Worm (Caenorhabditis elegans) whole organism, L1 larva: ENCODE results near the gene ZC449.8.
A peak's percentile ranks its signal among the peaks of the same experiment; 100 is the strongest.

Experiments used
- aha-1 ChIP-seq: fragments of 150-350 bp; optimal IDR thresholded peaks from 2 replicates; lab custom pipeline; 2014; ENCODE audit warnings: missing biosample characterization, missing genetic modification characterization
- aly-2 ChIP-seq: fragments of 150-350 bp; optimal IDR thresholded peaks from 2 replicates; lab custom pipeline; 2014; ENCODE audit warnings: missing biosample characterization, missing genetic modification characterization
- ama-1 ChIP-seq: fragments of 150-350 bp; optimal IDR thresholded peaks from 2 replicates; lab custom pipeline; 2014
- ceh-82 ChIP-seq, 3 experiments: fragments of 150-350 bp in 1 of 3; sonication (generic microtip) in 2 of 3; optimal IDR thresholded peaks; 2 replicates each; lab custom pipeline; 2014 to 2017; ENCODE audit warnings: missing biosample characterization in 3 of 3, missing genetic modification characterization in 3 of 3
- ces-1 ChIP-seq: fragments of 150-350 bp; optimal IDR thresholded peaks from 2 replicates; lab custom pipeline; 2014; ENCODE audit warnings: missing biosample characterization, missing genetic modification reagents, missing genetic modification characterization
- dsc-1 ChIP-seq: sonication (generic microtip); optimal IDR thresholded peaks from 2 replicates; lab custom pipeline; 2016; ENCODE audit warnings: mild to moderate bottlenecking, missing genetic modification characterization, missing compliant biosample characterization
- efl-1 ChIP-seq, 4 experiments: fragments of 150-350 bp; optimal IDR thresholded peaks in 3 of 4; peaks in 1 of 4; 1 replicate in 1 of 4; 2 replicates in 3 of 4; lab custom pipeline; 2014; ENCODE audit warnings: missing biosample characterization in 2 of 4, missing genetic modification characterization in 2 of 4, missing genetic modification reagents in 2 of 4
- efl-3 ChIP-seq: fragments of 200-800 bp; sonication (Bioruptor generic); optimal IDR thresholded peaks from 2 replicates; lab custom pipeline; 2018; ENCODE audit warnings: mild to moderate bottlenecking, missing genetic modification characterization, missing compliant biosample characterization
- elt-2 ChIP-seq: sonication (generic microtip); optimal IDR thresholded peaks from 2 replicates; lab custom pipeline; 2016; ENCODE audit warnings: missing genetic modification characterization, mild to moderate bottlenecking, inconsistent platforms, missing compliant biosample characterization, missing genetic modification reagents
- grh-1 ChIP-seq: fragments of 200-800 bp; sonication (Bioruptor generic); IDR thresholded peaks from 2 replicates; pipeline ENCODE4 v1.3.6; 2022; ENCODE audit warnings: missing genetic modification reagents, missing genetic modification characterization, missing compliant biosample characterization
- hlh-17 ChIP-seq: fragments of 200-800 bp; sonication (Bioruptor generic); optimal IDR thresholded peaks from 2 replicates; lab custom pipeline; 2018; ENCODE audit warnings: missing genetic modification characterization, mild to moderate bottlenecking, missing compliant biosample characterization, moderate library complexity, borderline replicate concordance
- hlh-4 ChIP-seq: sonication (generic microtip); optimal IDR thresholded peaks from 2 replicates; lab custom pipeline; 2016; ENCODE audit warnings: mild to moderate bottlenecking, missing genetic modification characterization, missing compliant biosample characterization
- lin-14 ChIP-seq: fragments of 200-800 bp; sonication (Bioruptor generic); optimal IDR thresholded peaks from 2 replicates; lab custom pipeline; 2018; ENCODE audit warnings: mild to moderate bottlenecking, missing genetic modification characterization, moderate library complexity, missing compliant biosample characterization
- lin-15B ChIP-seq: fragments of 150-350 bp; sonication (generic microtip); optimal IDR thresholded peaks from 3 replicates; lab custom pipeline; 2014; ENCODE audit warnings: missing biosample characterization, missing genetic modification characterization
- lir-3 ChIP-seq: sonication (generic microtip); optimal IDR thresholded peaks from 2 replicates; lab custom pipeline; 2016; ENCODE audit warnings: mild to moderate bottlenecking, missing genetic modification characterization, moderate library complexity, missing compliant biosample characterization; ENCODE audit not compliant: poor library complexity
- mef-2 ChIP-seq: fragments of 150-350 bp; optimal IDR thresholded peaks from 2 replicates; lab custom pipeline; 2014; ENCODE audit warnings: missing biosample characterization, missing genetic modification characterization
- mep-1 ChIP-seq: fragments of 150-350 bp; optimal IDR thresholded peaks from 2 replicates; lab custom pipeline; 2014; ENCODE audit warnings: missing biosample characterization, missing genetic modification characterization
- nhr-11 ChIP-seq: fragments of 150-350 bp; optimal IDR thresholded peaks from 2 replicates; lab custom pipeline; 2014; ENCODE audit warnings: missing biosample characterization, missing genetic modification characterization
- nhr-19 ChIP-seq: fragments of 200-800 bp; sonication (Bioruptor generic); conservative IDR thresholded peaks from 2 replicates; pipeline ENCODE4 v1.3.6; 2022; ENCODE audit warnings: missing genetic modification characterization, missing compliant biosample characterization
- nhr-237 ChIP-seq: fragments of 150-350 bp; optimal IDR thresholded peaks from 2 replicates; lab custom pipeline; 2014; ENCODE audit warnings: missing biosample characterization, missing genetic modification characterization
- nhr-28 ChIP-seq: fragments of 150-350 bp; optimal IDR thresholded peaks from 2 replicates; lab custom pipeline; 2014; ENCODE audit warnings: missing biosample characterization, missing genetic modification characterization
- nhr-47 ChIP-seq: sonication (generic microtip); optimal IDR thresholded peaks from 2 replicates; lab custom pipeline; 2016; ENCODE audit warnings: mild to moderate bottlenecking, missing genetic modification characterization, moderate library complexity, missing compliant biosample characterization
- nhr-76 ChIP-seq: sonication (generic microtip); optimal IDR thresholded peaks from 2 replicates; lab custom pipeline; 2017; ENCODE audit warnings: missing biosample characterization, missing genetic modification characterization
- nhr-90 ChIP-seq: sonication (generic microtip); optimal IDR thresholded peaks from 2 replicates; lab custom pipeline; 2016; ENCODE audit warnings: mild to moderate bottlenecking, missing genetic modification characterization, missing compliant biosample characterization; ENCODE audit not compliant: poor library complexity
- rnt-1 ChIP-seq: sonication (generic microtip); optimal IDR thresholded peaks from 2 replicates; lab custom pipeline; 2016; ENCODE audit warnings: mild to moderate bottlenecking, missing genetic modification characterization, moderate library complexity, missing compliant biosample characterization
- skn-1 ChIP-seq: fragments of 150-350 bp; optimal IDR thresholded peaks from 2 replicates; lab custom pipeline; 2014; ENCODE audit warnings: missing biosample characterization, missing genetic modification characterization
- snpc-4 ChIP-seq: fragments of 150-350 bp; optimal IDR thresholded peaks from 2 replicates; lab custom pipeline; 2014; ENCODE audit warnings: missing biosample characterization, missing genetic modification characterization
- snu-23 ChIP-seq: sonication (generic microtip); optimal IDR thresholded peaks from 2 replicates; lab custom pipeline; 2016; ENCODE audit warnings: missing genetic modification characterization, missing compliant biosample characterization
- swsn-7 ChIP-seq: sonication (generic microtip); optimal IDR thresholded peaks from 2 replicates; lab custom pipeline; 2016; ENCODE audit warnings: missing genetic modification characterization, missing compliant biosample characterization
- tbx-2 ChIP-seq: sonication (generic microtip); optimal IDR thresholded peaks from 2 replicates; lab custom pipeline; 2016; ENCODE audit warnings: missing genetic modification characterization, missing compliant biosample characterization
- unc-30 ChIP-seq: sonication (generic microtip); optimal IDR thresholded peaks from 2 replicates; lab custom pipeline; 2017; ENCODE audit warnings: missing biosample characterization, missing genetic modification characterization
- unc-86 ChIP-seq: sonication (generic microtip); optimal IDR thresholded peaks from 2 replicates; lab custom pipeline; 2016; ENCODE audit warnings: missing genetic modification characterization, missing compliant biosample characterization
- unc-98 ChIP-seq: fragments of 200-800 bp; sonication (Bioruptor generic); IDR thresholded peaks from 2 replicates; pipeline ENCODE4 v1.3.6; 2022; ENCODE audit warnings: missing genetic modification characterization, missing compliant biosample characterization
- zag-1 ChIP-seq: fragments of 150-350 bp; optimal IDR thresholded peaks from 2 replicates; lab custom pipeline; 2014; ENCODE audit warnings: missing biosample characterization, missing genetic modification characterization
- zip-4 ChIP-seq: fragments of 200-800 bp; sonication (Bioruptor generic); optimal IDR thresholded peaks from 2 replicates; lab custom pipeline; 2018; ENCODE audit warnings: mild to moderate bottlenecking, missing genetic modification characterization, moderate library complexity, missing compliant biosample characterization
- ztf-11 ChIP-seq, 2 experiments: sonication (generic microtip); optimal IDR thresholded peaks; 2 replicates each; lab custom pipeline; 2016 to 2017; ENCODE audit warnings: missing genetic modification characterization in 2 of 2, missing biosample characterization in 1 of 2, missing compliant biosample characterization in 1 of 2

The ZC449.8 gene

ce11 chrX:4997548-4998087 lies 18.3 kb upstream of the ZC449.8 start, which contains the start of gene ZC8.6 (continued):
- no peak for TF ChIP-seq nhr-11 (tag; lab: Kevin White, UChicago)
- no peak for TF ChIP-seq aha-1
- no peak for TF ChIP-seq grh-1
- TF ChIP-seq ztf-11 (tag; optimal IDR thresholded peaks at IDR 0.05; lab: Kevin White, UChicago) = no peak
- peak; percentile 54 for TF ChIP-seq lin-15B (tag; lab: Kevin White, UChicago)
- peak; percentile 67 for TF ChIP-seq lin-14 (GFP tag; lab: Kevin White, UChicago)
- TF ChIP-seq dsc-1 (tag; lab: Kevin White, UChicago) = no peak
- no peak for TF ChIP-seq hlh-4 (tag; lab: Kevin White, UChicago)
- TF ChIP-seq nhr-90 (tag; lab: Kevin White, UChicago) = no peak
- no peak for TF ChIP-seq nhr-19
- no peak for TF ChIP-seq efl-3 (GFP tag; lab: Kevin White, UChicago)
- no peak for TF ChIP-seq mef-2
- TF ChIP-seq nhr-47 (tag; lab: Kevin White, UChicago) = peak; percentile 35
- no peak for TF ChIP-seq lir-3
- TF ChIP-seq mep-1 (tag; lab: Kevin White, UChicago) = peak; percentile 68
- TF ChIP-seq swsn-7 = no peak
- TF ChIP-seq ama-1 (lab: Kevin White, UChicago) = no peak
- no peak for TF ChIP-seq skn-1
- no peak for TF ChIP-seq nhr-76 (tag; lab: Kevin White, UChicago)

- TF ChIP-seq unc-98 (no peak), skn-1 (peak; percentile 29), zip-4 (GFP tag; lab: Kevin White, UChicago) (peak; percentile 1), hlh-17 (GFP tag; lab: Kevin White, UChicago) (no peak), aly-2 (tag; lab: Kevin White, UChicago) (no peak), unc-30 (no peak), lin-14 (GFP tag; lab: Kevin White, UChicago) (peak; percentile 25), rnt-1 (tag; lab: Kevin White, UChicago) (peak; percentile 17), nhr-19 (peak; percentile 18; the same call in 1 of the 2 replicates)
These were observed 17.0 kb upstream of the ZC449.8 start, which contains the start of gene set-30 for ce11 chrX:4998875-4999274. set-30 (plus strand) TSS chrX:4999270.

- TF ChIP-seq rnt-1 (tag; lab: Kevin White, UChicago) = peak; percentile 35
These were observed 11.6 kb upstream of the ZC449.8 start for ce11 chrX:5004306-5004705.

ce11 chrX:5004940-5005339 lies 10.9 kb upstream of the ZC449.8 start, which contains the start of gene hsd-2:
hsd-2 (plus strand) TSS chrX:5005240.
- TF ChIP-seq efl-1 (optimal IDR thresholded peaks at IDR 0.05; lab: Kevin White, UChicago) (no peak), efl-1 (GFP tag; optimal IDR thresholded peaks at IDR 0.05 in 1 of 2; lab: Kevin White, UChicago) (peak in 1 of 2 experiments; percentile 56), ceh-82 (tag; optimal IDR thresholded peaks at IDR 0.05; lab: Kevin White, UChicago) (no peak), unc-86 (tag; lab: Kevin White, UChicago) (no peak), ces-1 (GFP tag; lab: Kevin White, UChicago) (no peak)

- TF ChIP-seq elt-2 (tag; lab: Kevin White, UChicago) (peak; percentile 56), dsc-1 (tag; lab: Kevin White, UChicago) (no peak)
These were observed 8.9 kb upstream of the ZC449.8 start for ce11 chrX:5006972-5007371.

ce11 chrX:5009000-5009399 lies 6.9 kb upstream of the ZC449.8 start, which contains the start of gene hsd-3:
hsd-3 (plus strand) TSS chrX:5009300.
- TF ChIP-seq snpc-4 (tag; lab: Kevin White, UChicago) (no peak), tbx-2 (no peak), snu-23 (no peak), nhr-90 (tag; lab: Kevin White, UChicago) (no peak), mep-1 (tag; lab: Kevin White, UChicago) (no peak), nhr-237 (no peak), zag-1 (no peak), lin-14 (GFP tag; lab: Kevin White, UChicago) (no peak), nhr-28 (tag; lab: Kevin White, UChicago) (no peak)
